Fruit fly (Drosophila melanogaster) whole organism: ENCODE data around the gene Gad1.

ENCODE experiments used
- CG8478 ChIP-seq: fragments of >200 bp; optimal IDR thresholded peaks from 2 replicates; lab custom pipeline; 2018; ENCODE audit warnings: inconsistent platforms
- pan ChIP-seq: fragments of >200 bp; optimal IDR thresholded peaks from 2 replicates; lab custom pipeline; 2017

DNA sequence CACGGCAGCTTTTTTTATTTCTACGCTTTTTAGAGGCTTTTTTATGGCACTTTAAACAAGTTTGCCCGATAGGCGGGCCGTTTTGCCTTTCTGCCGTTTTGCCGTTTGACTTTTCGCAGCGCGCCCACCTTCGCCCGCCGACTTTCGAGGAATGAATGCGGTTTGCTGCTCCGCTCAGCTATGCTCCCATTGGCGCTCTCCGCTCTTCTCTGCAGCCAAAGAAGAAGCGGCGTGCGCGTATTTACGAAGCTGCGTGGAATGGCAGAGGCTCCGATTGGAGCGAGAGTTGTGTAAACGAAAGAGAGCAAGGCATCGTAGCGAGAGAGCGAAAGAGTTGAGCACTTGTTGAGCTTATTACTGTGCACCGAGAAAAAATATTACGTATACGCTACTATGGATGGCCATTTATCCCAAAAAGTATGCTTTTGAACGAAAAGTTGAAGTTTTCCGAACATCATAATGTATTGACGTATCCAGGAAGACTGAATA lies 16.9 kb downstream of the Gad1 start, which contains the start of gene wit:
- TF ChIP-seq CG8478, result no peak
- TF ChIP-seq pan, result no peak
